Worm (Caenorhabditis elegans): ENCODE measurements around the gene Y62H9A.4.

Y62H9A.4 gene

DNA sequence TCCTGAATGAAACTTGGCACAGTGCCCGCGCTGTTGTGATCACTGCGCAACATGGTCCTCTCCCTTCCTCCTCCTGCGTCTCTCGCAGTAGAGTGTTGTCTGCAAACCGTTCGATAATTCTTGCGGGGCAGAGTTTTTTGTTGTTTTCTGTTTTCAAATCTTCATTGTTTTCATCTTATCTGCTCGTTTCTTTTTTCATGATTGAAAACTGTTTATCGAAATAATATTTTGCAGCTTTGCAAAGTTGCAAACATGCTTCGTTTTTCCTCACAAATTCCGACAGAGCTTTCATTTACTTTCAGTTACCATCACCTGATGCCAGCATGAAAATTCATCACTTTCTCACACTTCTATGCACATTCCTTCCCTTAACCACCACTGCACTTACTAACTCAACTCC lies 22.7 kb upstream of the Y62H9A.4 start, which contains the start of gene mes-1:
Gene mes-1 (plus strand): TSS at position 301 of the 400 bp plus-strand sequence.
- TF ChIP-seq elt-3 (tag; optimal IDR thresholded peaks at IDR 0.05) (no peak), tlp-1 (tag; optimal IDR thresholded peaks at IDR 0.05) (no peak), sup-37 (GFP tag; optimal IDR thresholded peaks at IDR 0.05) (no peak), nhr-77 (tag; optimal IDR thresholded peaks at IDR 0.05) (no peak), swsn-7 (tag; optimal IDR thresholded peaks at IDR 0.05) (no peak), elt-2 (tag; optimal IDR thresholded peaks at IDR 0.05) (no peak)

DNA sequence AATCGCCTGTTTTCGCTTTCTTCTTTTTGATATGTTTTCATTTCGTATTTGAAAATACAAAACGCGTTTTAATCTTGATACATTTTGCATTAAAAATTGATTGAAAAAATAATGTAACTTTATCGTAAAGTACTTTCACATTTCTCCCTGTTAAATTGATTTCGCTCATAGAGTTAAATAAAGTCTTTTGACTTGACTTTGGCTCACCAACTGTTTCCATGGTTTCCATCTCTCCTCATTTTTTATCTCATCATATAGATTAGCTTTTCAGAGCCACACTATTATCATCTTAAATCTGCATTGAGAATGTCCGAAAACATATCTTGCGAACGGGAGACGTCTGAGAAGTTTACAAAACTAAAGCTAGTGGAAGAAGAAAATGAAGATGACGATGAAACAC lies 16.6 kb upstream of the Y62H9A.4 start, which contains the start of gene F54F7.10:
Gene F54F7.10 (plus strand): TSS at position 301 of the 400 bp plus-strand sequence.
- TF ChIP-seq tbx-2 (tag; optimal IDR thresholded peaks at IDR 0.05) = no peak
- no peak for TF ChIP-seq pax-3 (tag; optimal IDR thresholded peaks at IDR 0.05)
- TF ChIP-seq pag-3 (tag; optimal IDR thresholded peaks at IDR 0.05; ENCODE audit: borderline replicate concordance, insufficient read depth) = no peak
- no peak for TF ChIP-seq sptf-1 (tag; optimal IDR thresholded peaks at IDR 0.05)
- no peak for TF ChIP-seq nhr-77 (tag; optimal IDR thresholded peaks at IDR 0.05)
- no peak for TF ChIP-seq fos-1 (tag; optimal IDR thresholded peaks at IDR 0.05)
- no peak for TF ChIP-seq lin-15B (tag; optimal IDR thresholded peaks at IDR 0.05)
- no peak for TF ChIP-seq nhr-11 (tag; optimal IDR thresholded peaks at IDR 0.05)
- no peak for TF ChIP-seq mef-2 (tag; optimal IDR thresholded peaks at IDR 0.05)
- no peak for TF ChIP-seq nhr-76 (tag; optimal IDR thresholded peaks at IDR 0.05)
- no peak for TF ChIP-seq skn-1 (tag; optimal IDR thresholded peaks at IDR 0.05)
- TF ChIP-seq C04F5.9 (tag; optimal IDR thresholded peaks at IDR 0.05) = no peak
- no peak for TF ChIP-seq lin-39 (tag; optimal IDR thresholded peaks at IDR 0.05)
- TF ChIP-seq ets-5 (GFP tag; IDR thresholded peaks at IDR 0.05) = no peak
- TF ChIP-seq ces-1 (GFP tag; optimal IDR thresholded peaks at IDR 0.05) = no peak
- TF ChIP-seq unc-130 (tag; optimal IDR thresholded peaks at IDR 0.05) = no peak

DNA sequence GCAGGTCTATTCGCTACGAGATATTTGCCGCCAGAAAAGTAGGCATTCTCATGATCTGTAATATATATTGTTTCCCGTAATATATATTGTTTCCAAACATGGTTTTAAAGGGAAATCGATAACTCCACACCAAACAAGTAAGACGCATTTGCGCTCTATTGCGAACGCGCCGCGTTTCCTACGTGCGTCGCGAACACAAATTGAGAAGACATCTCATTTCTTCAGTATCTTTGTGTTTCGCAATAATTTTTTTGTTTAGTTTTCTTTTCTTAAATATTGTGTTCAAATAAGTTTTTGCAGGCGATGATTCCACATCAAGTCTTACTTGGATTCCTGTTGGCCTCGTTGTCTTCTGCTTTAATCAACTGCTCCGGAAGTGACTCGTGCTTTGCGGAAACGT lies 14.8 kb upstream of the Y62H9A.4 start, which contains the start of gene F54F7.6:
Gene F54F7.6 (plus strand): TSS at position 301 of the 400 bp plus-strand sequence.
- no peak for TF ChIP-seq lin-39 (tag; optimal IDR thresholded peaks at IDR 0.05)
- no peak for TF ChIP-seq unc-86 (tag; optimal IDR thresholded peaks at IDR 0.05)
- no peak for TF ChIP-seq zag-1 (tag; optimal IDR thresholded peaks at IDR 0.05)

DNA sequence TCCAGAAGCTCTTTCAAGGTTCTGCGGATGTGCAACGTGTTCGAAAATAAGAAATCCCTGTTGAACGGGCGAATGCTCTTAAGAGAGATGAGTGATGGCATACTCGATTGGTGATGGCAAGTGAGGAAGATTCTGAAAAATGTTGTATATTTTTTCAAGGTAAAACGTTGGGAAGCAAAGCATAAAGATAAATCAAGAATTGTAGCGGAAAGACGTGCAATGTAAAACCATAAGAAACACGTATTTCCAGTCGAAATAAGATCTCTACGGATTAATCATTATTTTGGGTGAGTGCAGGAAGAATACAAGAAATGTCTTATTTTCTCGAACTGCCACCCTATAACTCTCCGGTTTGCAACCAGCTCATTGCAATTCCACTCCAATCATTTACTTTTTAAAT lies 10.7 kb upstream of the Y62H9A.4 start, which contains the start of gene dot-1.2:
Gene dot-1.2 (minus strand): TSS at position 101 of the 400 bp plus-strand sequence.
- TF ChIP-seq skn-1 (tag; optimal IDR thresholded peaks at IDR 0.05) (no peak), mef-2 (tag; optimal IDR thresholded peaks at IDR 0.05) (no peak), ets-5 (GFP tag; IDR thresholded peaks at IDR 0.05) (no peak), nhr-20 (tag; optimal IDR thresholded peaks at IDR 0.05) (no peak), isw-1 (GFP tag; IDR thresholded peaks at IDR 0.05) (no peak), mab-9 (GFP tag; IDR thresholded peaks at IDR 0.05) (no peak), ztf-4 (tag; optimal IDR thresholded peaks at IDR 0.05) (no peak), hpl-2 (GFP tag; optimal IDR thresholded peaks at IDR 0.05) (no peak), hlh-4 (tag; optimal IDR thresholded peaks at IDR 0.05) (no peak), elt-2 (tag; optimal IDR thresholded peaks at IDR 0.05) (no peak), sptf-1 (tag; optimal IDR thresholded peaks at IDR 0.05) (no peak), pag-3 (tag; optimal IDR thresholded peaks at IDR 0.05; ENCODE audit: borderline replicate concordance, insufficient read depth) (no peak), vab-15 (tag; optimal IDR thresholded peaks at IDR 0.05) (no peak), snu-23 (GFP tag; optimal IDR thresholded peaks at IDR 0.05) (no peak), F16B12.6 (tag; optimal IDR thresholded peaks at IDR 0.05) (no peak), irx-1 (tag; optimal IDR thresholded peaks at IDR 0.05) (no peak), nhr-85 (tag) (no peak)

DNA sequence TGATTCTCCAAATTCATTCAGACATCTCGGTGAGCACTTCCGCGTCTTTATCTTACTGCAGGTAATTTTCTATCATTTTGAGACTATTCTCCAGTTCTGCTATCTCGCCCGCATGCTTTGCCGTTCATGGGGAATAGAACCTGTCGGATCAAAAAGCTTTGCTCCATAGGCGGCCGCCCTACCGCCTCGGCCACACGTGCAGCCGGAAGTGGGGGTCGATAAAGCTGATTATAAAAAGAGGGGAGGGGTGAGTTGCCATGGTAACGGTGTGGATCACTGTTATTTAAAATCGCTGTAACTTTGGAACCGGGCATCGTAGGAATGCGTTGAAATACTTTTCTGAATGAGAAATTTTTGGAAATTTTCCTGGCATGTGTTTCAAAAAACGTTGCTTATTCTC lies 9.5 kb upstream of the Y62H9A.4 start:
- TF ChIP-seq fkh-8 (tag; optimal IDR thresholded peaks at IDR 0.05) (peak; percentile 63), ets-5 (GFP tag; IDR thresholded peaks at IDR 0.05) (no peak), dsc-1 (tag; optimal IDR thresholded peaks at IDR 0.05) (peak; percentile 44)

All from whole organism, L1 larva.